Worm (Caenorhabditis elegans) whole organism, L4 larva: ENCODE measurements around the gene Y50D4A.6.

ENCODE experiments used
- F10B5.3 ChIP-seq: sonication (generic microtip); optimal IDR thresholded peaks from 2 replicates; lab custom pipeline; 2016; ENCODE audit warnings: mild to moderate bottlenecking, missing genetic modification characterization, missing compliant biosample characterization
- F26F4.8 ChIP-seq: fragments of 200-800 bp; sonication (Bioruptor generic); conservative IDR thresholded peaks from 2 replicates; pipeline ENCODE4 v1.3.6; 2022; ENCODE audit warnings: missing genetic modification characterization, missing compliant biosample characterization
- F37D6.2 ChIP-seq: sonication (generic microtip); optimal IDR thresholded peaks from 2 replicates; lab custom pipeline; 2016; ENCODE audit warnings: mild to moderate bottlenecking, missing genetic modification characterization, missing compliant biosample characterization
- F44E2.7 ChIP-seq: fragments of 200-800 bp; sonication (Bioruptor generic); IDR thresholded peaks from 2 replicates; pipeline ENCODE4 v2.1.2; 2022; ENCODE audit warnings: missing genetic modification characterization, missing compliant biosample characterization
- R02D3.7 ChIP-seq: fragments of 150-350 bp; sonication (generic microtip); optimal IDR thresholded peaks from 3 replicates; lab custom pipeline; 2014; ENCODE audit warnings: missing biosample characterization, missing genetic modification characterization
- T20F7.1 ChIP-seq: fragments of 200-800 bp; sonication (Bioruptor generic); optimal IDR thresholded peaks from 2 replicates; lab custom pipeline; 2018; ENCODE audit warnings: mild to moderate bottlenecking, missing genetic modification characterization, missing compliant biosample characterization
- T26A8.4 ChIP-seq: fragments of 200-800 bp; sonication (Bioruptor generic); IDR thresholded peaks from 2 replicates; pipeline ENCODE4 v1.3.6; 2022; ENCODE audit warnings: missing genetic modification characterization, missing compliant biosample characterization
- Y105C5A.15 ChIP-seq: fragments of 200-800 bp; sonication (Bioruptor generic); IDR thresholded peaks from 2 replicates; pipeline ENCODE4 v1.3.6; 2022; ENCODE audit warnings: missing genetic modification characterization, missing compliant biosample characterization
- ZK546.5 ChIP-seq, 2 experiments: sonication (generic microtip); optimal IDR thresholded peaks; 2 replicates each; lab custom pipeline; 2017; ENCODE audit warnings: missing biosample characterization in 2 of 2, missing genetic modification characterization in 2 of 2
- aha-1 ChIP-seq: fragments of 150-350 bp; peaks from one replicate; lab custom pipeline; 2014; ENCODE audit warnings: missing biosample characterization, missing genetic modification characterization
- ceh-20 ChIP-seq: fragments of 200-800 bp; sonication (Bioruptor generic); IDR thresholded peaks from 2 replicates; pipeline ENCODE4 v1.3.6; 2022; ENCODE audit warnings: missing genetic modification reagents, missing genetic modification characterization, missing compliant biosample characterization
- ceh-28 ChIP-seq: fragments of 150-350 bp; optimal IDR thresholded peaks from 2 replicates; lab custom pipeline; 2014; ENCODE audit warnings: missing biosample characterization, missing genetic modification reagents, missing genetic modification characterization
- ceh-32 ChIP-seq: sonication (generic microtip); optimal IDR thresholded peaks from 2 replicates; lab custom pipeline; 2016; ENCODE audit warnings: mild to moderate bottlenecking, missing genetic modification characterization, missing compliant biosample characterization; ENCODE audit not compliant: poor library complexity
- cey-2 ChIP-seq: sonication (generic microtip); optimal IDR thresholded peaks from 3 replicates; lab custom pipeline; 2017; ENCODE audit warnings: missing genetic modification characterization, mild to moderate bottlenecking, missing compliant biosample characterization, antibody characterized with exemption, borderline replicate concordance; ENCODE audit not compliant: insufficient read depth
- ctbp-1 ChIP-seq: fragments of 200-800 bp; sonication (Bioruptor generic); IDR thresholded peaks from 2 replicates; pipeline ENCODE4 v1.3.6; 2022; ENCODE audit warnings: missing genetic modification reagents, missing genetic modification characterization, missing compliant biosample characterization
- daf-12 ChIP-seq: fragments of 150-350 bp; optimal IDR thresholded peaks from 2 replicates; lab custom pipeline; 2014; ENCODE audit warnings: missing biosample characterization, missing genetic modification reagents, missing genetic modification characterization
- daf-16 ChIP-seq, 3 experiments: sonication (generic microtip); optimal IDR thresholded peaks; 2 replicates each; lab custom pipeline; 2016 to 2017; ENCODE audit warnings: missing genetic modification characterization in 3 of 3, missing genetic modification reagents in 3 of 3, mild to moderate bottlenecking in 2 of 3, missing compliant biosample characterization in 2 of 3, missing biosample characterization in 1 of 3, moderate library complexity in 1 of 3
- daf-19 ChIP-seq: fragments of 200-800 bp; sonication (Bioruptor generic); conservative IDR thresholded peaks from 2 replicates; pipeline ENCODE4 v1.3.6; 2022; ENCODE audit warnings: missing genetic modification characterization, missing compliant biosample characterization
- dmd-6 ChIP-seq: fragments of 200-800 bp; sonication (Bioruptor generic); IDR thresholded peaks from 2 replicates; pipeline ENCODE4 v1.3.6; 2022; ENCODE audit warnings: missing genetic modification reagents, missing genetic modification characterization, missing compliant biosample characterization
- dmd-9 ChIP-seq: fragments of 200-800 bp; sonication (Bioruptor generic); IDR thresholded peaks from 2 replicates; pipeline ENCODE4 v1.3.6; 2022; ENCODE audit warnings: missing genetic modification reagents, missing genetic modification characterization, missing compliant biosample characterization
- duxl-1 ChIP-seq: sonication (generic microtip); optimal IDR thresholded peaks from 2 replicates; lab custom pipeline; 2016; ENCODE audit warnings: mild to moderate bottlenecking, missing genetic modification characterization, moderate library complexity, missing compliant biosample characterization; ENCODE audit not compliant: poor library complexity
- dve-1 ChIP-seq: sonication (generic microtip); optimal IDR thresholded peaks from 2 replicates; lab custom pipeline; 2017; ENCODE audit warnings: antibody characterized with exemption, mild to moderate bottlenecking, missing genetic modification characterization, missing compliant biosample characterization; ENCODE audit not compliant: insufficient read depth
- egl-43 ChIP-seq: fragments of 200-800 bp; sonication (Bioruptor generic); IDR thresholded peaks from 2 replicates; pipeline ENCODE4 v1.3.6; 2022; ENCODE audit warnings: missing genetic modification reagents, missing genetic modification characterization, missing compliant biosample characterization
- fos-1 ChIP-seq: fragments of 150-350 bp; optimal IDR thresholded peaks from 2 replicates; lab custom pipeline; 2014; ENCODE audit warnings: missing biosample characterization, missing genetic modification characterization
- gei-8 ChIP-seq: fragments of 200-800 bp; sonication (Bioruptor generic); optimal IDR thresholded peaks from 2 replicates; lab custom pipeline; 2018; ENCODE audit warnings: mild to moderate bottlenecking, missing genetic modification characterization, missing compliant biosample characterization
- hlh-11 ChIP-seq: fragments of 200-800 bp; sonication (Bioruptor generic); optimal IDR thresholded peaks from 2 replicates; lab custom pipeline; 2018; ENCODE audit warnings: mild to moderate bottlenecking, missing genetic modification characterization, missing compliant biosample characterization
- hmg-1.1 ChIP-seq: fragments of 200-800 bp; sonication (Bioruptor generic); IDR thresholded peaks from 2 replicates; pipeline ENCODE4 v1.3.6; 2022; ENCODE audit warnings: missing genetic modification reagents, missing genetic modification characterization, missing compliant biosample characterization
- lim-7 ChIP-seq: fragments of 200-800 bp; sonication (Bioruptor generic); IDR thresholded peaks from 2 replicates; pipeline ENCODE4 v1.3.6; 2022; ENCODE audit warnings: missing genetic modification characterization, missing compliant biosample characterization
- lin-38 ChIP-seq: fragments of 200-800 bp; sonication (Bioruptor generic); IDR thresholded peaks from 2 replicates; pipeline ENCODE4 v1.3.6; 2022; ENCODE audit warnings: missing genetic modification reagents, missing genetic modification characterization, missing compliant biosample characterization
- madf-9 ChIP-seq: fragments of 200-800 bp; sonication (Bioruptor generic); conservative IDR thresholded peaks from 2 replicates; pipeline ENCODE4 v1.3.6; 2022; ENCODE audit warnings: missing genetic modification reagents, missing genetic modification characterization, missing compliant biosample characterization
- mxl-3 ChIP-seq: fragments of 200-800 bp; sonication (Bioruptor generic); optimal IDR thresholded peaks from 2 replicates; lab custom pipeline; 2018; ENCODE audit warnings: mild to moderate bottlenecking, missing genetic modification characterization, missing compliant biosample characterization
- nhr-41 ChIP-seq: fragments of 200-800 bp; sonication (Bioruptor generic); IDR thresholded peaks from 2 replicates; pipeline ENCODE4 v1.3.6; 2022; ENCODE audit warnings: missing genetic modification reagents, missing genetic modification characterization, missing compliant biosample characterization
- pha-4 ChIP-seq, 2 experiments: fragments of 150-350 bp in 1 of 2; fragments of 200-800 bp in 1 of 2; sonication (Bioruptor generic) in 1 of 2; IDR thresholded peaks in 1 of 2; optimal IDR thresholded peaks in 1 of 2; 2 replicates each; pipeline versions ENCODE4 v1.3.6 to Lab custom; 2014 to 2022; ENCODE audit warnings: missing genetic modification characterization in 2 of 2, missing genetic modification reagents in 2 of 2, missing biosample characterization in 1 of 2, missing compliant biosample characterization in 1 of 2
- php-3 ChIP-seq: fragments of 200-800 bp; sonication (Bioruptor generic); IDR thresholded peaks from 2 replicates; pipeline ENCODE4 v1.3.6; 2022; ENCODE audit warnings: missing genetic modification reagents, missing genetic modification characterization, missing compliant biosample characterization
- rbr-2 ChIP-seq: sonication (generic microtip); optimal IDR thresholded peaks from 2 replicates; lab custom pipeline; 2016; ENCODE audit warnings: missing genotype, missing genetic modification characterization, missing compliant biosample characterization
- sdz-12 ChIP-seq: fragments of 200-800 bp; sonication (Bioruptor generic); optimal IDR thresholded peaks from 2 replicates; lab custom pipeline; 2018; ENCODE audit warnings: mild to moderate bottlenecking, missing genetic modification characterization, missing compliant biosample characterization
- set-16 ChIP-seq: fragments of 200-800 bp; sonication (Bioruptor generic); IDR thresholded peaks from 2 replicates; pipeline ENCODE4 v1.3.6; 2022; ENCODE audit warnings: missing genetic modification reagents, missing genetic modification characterization, missing compliant biosample characterization
- snpc-1.2 ChIP-seq: fragments of 200-800 bp; sonication (Bioruptor generic); IDR thresholded peaks from 2 replicates; pipeline ENCODE4 v1.3.6; 2022; ENCODE audit warnings: missing genetic modification reagents, missing genetic modification characterization, missing compliant biosample characterization
- spr-1 ChIP-seq: sonication (generic microtip); optimal IDR thresholded peaks from 2 replicates; lab custom pipeline; 2016; ENCODE audit warnings: mild to moderate bottlenecking, missing genetic modification characterization, missing compliant biosample characterization
- unc-130 ChIP-seq: sonication (generic microtip); optimal IDR thresholded peaks from 2 replicates; lab custom pipeline; 2016; ENCODE audit warnings: missing genetic modification reagents, missing genetic modification characterization, missing compliant biosample characterization
- unc-39 ChIP-seq: sonication (generic microtip); optimal IDR thresholded peaks from 2 replicates; lab custom pipeline; 2017; ENCODE audit warnings: missing biosample characterization, missing genetic modification characterization
- zfp-2 ChIP-seq: sonication (generic microtip); optimal IDR thresholded peaks from 2 replicates; lab custom pipeline; 2016; ENCODE audit warnings: mild to moderate bottlenecking, missing genetic modification characterization, missing compliant biosample characterization

The Y50D4A.6 gene

DNA sequence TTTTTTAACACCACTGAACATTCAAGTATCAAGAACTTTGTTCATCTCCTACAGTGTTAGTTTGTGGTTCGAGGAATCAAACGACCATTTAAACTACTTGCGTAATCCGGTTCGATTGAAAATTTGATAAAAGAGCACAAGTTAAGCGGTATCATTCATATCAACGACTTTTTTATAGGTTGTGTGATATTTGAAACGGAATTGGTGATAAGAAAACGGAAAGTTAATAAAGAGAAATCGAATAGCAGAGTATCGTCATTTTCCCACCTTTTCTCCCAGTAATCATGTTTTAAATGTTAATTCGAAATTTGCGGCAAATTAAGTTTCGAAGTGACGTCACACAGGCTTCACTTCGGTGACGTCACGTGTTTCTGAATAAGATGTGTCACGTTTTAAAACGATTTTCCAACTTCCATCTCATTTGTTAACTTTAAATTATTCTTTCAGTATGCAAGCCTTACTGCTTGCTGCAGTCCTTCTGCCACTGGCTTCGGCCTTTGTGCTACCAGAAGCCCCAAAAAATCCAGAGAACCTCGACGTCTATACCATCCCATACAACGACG, 22.7 kb downstream of the Y50D4A.6 start, which contains the start of gene T21H3.1 (continued):
- peak; percentile 62 for TF ChIP-seq php-3 (GFP tag; lab: Robert Waterston, UW)
- TF ChIP-seq ceh-28 (tag; lab: Kevin White, UChicago), result no peak
- no peak for TF ChIP-seq R02D3.7 (tag; lab: Kevin White, UChicago)
- no peak for TF ChIP-seq F37D6.2 (tag; lab: Kevin White, UChicago)
- no peak for TF ChIP-seq F10B5.3 (tag; lab: Kevin White, UChicago)
- TF ChIP-seq ceh-32 (tag; lab: Kevin White, UChicago), result no peak
- no peak for TF ChIP-seq mxl-3
- no peak for TF ChIP-seq lim-7
- TF ChIP-seq set-16, result no peak
- no peak for TF ChIP-seq lin-38 (GFP tag; lab: Robert Waterston, UW)
- TF ChIP-seq ZK546.5 (tag; optimal IDR thresholded peaks at IDR 0.05; lab: Kevin White, UChicago), result no peak
- no peak for TF ChIP-seq fos-1 (tag; lab: Kevin White, UChicago)
- TF ChIP-seq daf-12 (tag; lab: Kevin White, UChicago), result no peak
- TF ChIP-seq spr-1 (tag; lab: Kevin White, UChicago), result no peak
- TF ChIP-seq hmg-1.1 (GFP tag; lab: Robert Waterston, UW), result no peak
- no peak for TF ChIP-seq gei-8
- peak; percentile 49 for TF ChIP-seq hlh-11 (tag; lab: Kevin White, UChicago)
- TF ChIP-seq ceh-20, result no peak
- TF ChIP-seq unc-39 (tag; lab: Kevin White, UChicago), result no peak

DNA sequence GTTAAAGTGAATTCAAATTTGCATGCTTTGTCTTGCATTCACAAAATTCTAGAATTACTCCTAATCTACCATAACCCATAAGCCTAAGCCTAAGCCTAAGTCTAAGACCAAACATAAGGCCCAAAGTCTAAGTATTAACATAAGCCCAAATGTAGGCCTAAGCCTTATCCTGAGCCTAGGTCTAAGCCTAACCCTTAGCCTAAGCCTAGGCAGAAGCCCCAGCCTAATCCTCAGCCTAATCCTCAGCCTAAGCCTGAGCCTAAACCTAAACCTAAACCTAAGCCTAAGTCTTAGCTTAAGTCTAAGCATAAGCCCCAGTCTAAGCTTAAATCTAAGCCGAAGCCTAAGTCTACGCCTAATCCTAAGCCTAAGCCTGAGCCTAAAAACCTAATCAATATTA, 28.5 kb downstream of the Y50D4A.6 start:
- TF ChIP-seq madf-9 (GFP tag; lab: Robert Waterston, UW) (no peak), T26A8.4 (GFP tag; lab: Robert Waterston, UW) (no peak), pha-4 (GFP tag; IDR thresholded peaks at IDR 0.05; lab: Robert Waterston, UW) (no peak), pha-4 (tag; optimal IDR thresholded peaks at IDR 0.05; lab: Kevin White, UChicago) (no peak), nhr-41 (GFP tag; lab: Robert Waterston, UW) (no peak), F26F4.8 (no peak), duxl-1 (tag; lab: Kevin White, UChicago) (no peak), dve-1 (tag; lab: Kevin White, UChicago) (no peak), Y105C5A.15 (GFP tag; lab: Robert Waterston, UW) (no peak), zfp-2 (tag; lab: Kevin White, UChicago) (no peak), daf-16 (GFP tag; optimal IDR thresholded peaks at IDR 0.05; lab: Kevin White, UChicago) (no peak), daf-16 (tag; optimal IDR thresholded peaks at IDR 0.05; lab: Kevin White, UChicago) (no peak), dmd-9 (GFP tag; lab: Robert Waterston, UW) (no peak), F44E2.7 (GFP tag; lab: Robert Waterston, UW) (no peak), dmd-6 (GFP tag; lab: Robert Waterston, UW) (no peak), F37D6.2 (tag; lab: Kevin White, UChicago) (no peak)

DNA sequence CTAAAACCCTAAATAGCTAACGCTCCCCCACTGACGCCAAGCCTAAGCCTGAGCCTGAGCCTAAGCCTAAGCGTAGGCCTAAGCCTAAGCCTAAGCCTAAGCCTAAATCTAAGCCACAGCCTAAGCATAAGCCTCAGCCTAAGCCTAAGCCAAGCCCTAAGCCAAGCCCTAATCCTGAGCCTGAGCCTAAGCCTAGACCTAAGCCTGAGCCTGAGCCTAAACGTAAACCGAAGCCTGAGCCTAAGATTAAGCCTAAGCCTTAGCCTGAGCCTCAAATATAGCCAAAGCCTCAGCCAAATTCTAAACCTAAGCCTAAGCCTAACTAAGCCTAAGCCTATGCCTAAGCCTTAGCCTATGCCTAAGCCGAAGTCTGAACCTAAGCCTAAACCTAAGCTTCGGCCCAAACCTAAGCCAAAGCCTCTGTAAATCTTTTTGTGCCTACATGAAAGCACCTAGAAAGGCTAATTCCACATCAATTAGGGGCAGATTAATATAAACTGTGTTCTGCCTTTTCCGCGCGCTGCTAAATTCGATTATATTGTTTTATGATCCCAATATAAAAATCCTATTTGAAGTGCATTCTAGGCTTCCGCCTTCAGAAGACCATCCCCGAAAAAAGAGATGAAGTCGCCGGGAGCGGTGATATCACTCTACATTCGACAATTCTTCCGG, 33.8 kb downstream of the Y50D4A.6 start, which contains the start of gene ptr-16:
Gene ptr-16, plus strand, starts transcription at position 622 of the 672 bp plus-strand sequence.
- TF ChIP-seq unc-39 (tag; lab: Kevin White, UChicago) (no peak), sdz-12 (no peak), rbr-2 (tag; lab: Kevin White, UChicago) (no peak), aha-1 (tag; lab: Kevin White, UChicago) (peak; percentile 58), daf-19 (GFP tag; lab: Robert Waterston, UW) (no peak), cey-2 (no peak), snpc-1.2 (GFP tag; lab: Robert Waterston, UW) (no peak), ctbp-1 (GFP tag; lab: Robert Waterston, UW) (no peak), unc-130 (GFP tag; lab: Kevin White, UChicago) (no peak), nhr-41 (GFP tag; lab: Robert Waterston, UW) (no peak), T20F7.1 (GFP tag; lab: Kevin White, UChicago) (no peak), set-16 (no peak), duxl-1 (tag; lab: Kevin White, UChicago) (no peak), madf-9 (GFP tag; lab: Robert Waterston, UW) (no peak), F44E2.7 (GFP tag; lab: Robert Waterston, UW) (0 out of 2 replicates have a peak, but pooled peaks have one; percentile 7), spr-1 (tag; lab: Kevin White, UChicago) (no peak), dmd-9 (GFP tag; lab: Robert Waterston, UW) (no peak), zfp-2 (tag; lab: Kevin White, UChicago) (no peak), egl-43 (GFP tag; lab: Robert Waterston, UW) (0 out of 2 replicates have a peak, but pooled peaks have one; percentile 10)
- TF ChIP-seq, all 104 proteins: peak for 3
